Fruit fly (Drosophila melanogaster) whole organism, embryonic: Measurements from ENCODE around the gene DCP2.

ENCODE experiments used
- Adf1 ChIP-seq: fragments of 200-800 bp; sonication (Bioruptor generic); IDR thresholded peaks from 2 replicates; pipeline ENCODE4 v1.3.6; 2022; ENCODE audit warnings: missing biosample characterization, missing genetic modification characterization
- Bgb ChIP-seq: fragments of 200-800 bp; sonication (Bioruptor generic); IDR thresholded peaks from 2 replicates; pipeline ENCODE4 v1.3.6; 2022; ENCODE audit warnings: missing biosample characterization, missing genetic modification characterization; ENCODE audit not compliant: partially characterized antibody
- CG1024 ChIP-seq: fragments of 200-800 bp; sonication (Bioruptor generic); IDR thresholded peaks from 2 replicates; pipeline ENCODE4 v1.3.6; 2022; ENCODE audit warnings: missing biosample characterization, missing genetic modification characterization
- CG11085 ChIP-seq: fragments of 200-800 bp; sonication (Bioruptor generic); IDR thresholded peaks from 2 replicates; pipeline ENCODE4 v1.3.6; 2022; ENCODE audit warnings: missing biosample characterization, missing genetic modification characterization
- CG12104 ChIP-seq: fragments of 200-800 bp; sonication (Bioruptor generic); optimal IDR thresholded peaks from 3 replicates; lab custom pipeline; 2016; ENCODE audit warnings: missing biosample characterization, missing genetic modification characterization
- CG13424 ChIP-seq: fragments of 200-800 bp; sonication (Bioruptor generic); optimal IDR thresholded peaks from 2 replicates; lab custom pipeline; 2019; ENCODE audit warnings: missing biosample characterization, mild to moderate bottlenecking, missing genetic modification characterization, moderate library complexity
- CG14860 ChIP-seq: fragments of 200-800 bp; sonication (Bioruptor generic); IDR thresholded peaks from 3 replicates; pipeline ENCODE4 v1.3.6; 2022; ENCODE audit warnings: missing biosample characterization, missing genetic modification characterization; ENCODE audit not compliant: partially characterized antibody
- CG15601 ChIP-seq: fragments of 200-800 bp; sonication (Bioruptor generic); optimal IDR thresholded peaks from 3 replicates; lab custom pipeline; 2019; ENCODE audit warnings: missing biosample characterization, mild to moderate bottlenecking, missing genetic modification characterization, moderate library complexity
- CG1603 ChIP-seq: fragments of 200-800 bp; sonication (Bioruptor generic); optimal IDR thresholded peaks from 2 replicates; lab custom pipeline; 2019; ENCODE audit warnings: missing biosample characterization, mild to moderate bottlenecking, missing genetic modification characterization, moderate library complexity
- CG17186 ChIP-seq: fragments of 200-800 bp; sonication (Bioruptor generic); optimal IDR thresholded peaks from 3 replicates; lab custom pipeline; 2017; ENCODE audit warnings: missing biosample characterization, missing genetic modification reagents, missing genetic modification characterization
- CG17802 ChIP-seq: fragments of 200-800 bp; sonication (Bioruptor generic); optimal IDR thresholded peaks from 2 replicates; lab custom pipeline; 2018; ENCODE audit warnings: missing biosample characterization, mild to moderate bottlenecking, missing genetic modification characterization, moderate library complexity
- CG1832 ChIP-seq: fragments of 200-800 bp; sonication (Bioruptor generic); optimal IDR thresholded peaks from 2 replicates; lab custom pipeline; 2017; ENCODE audit warnings: missing biosample characterization, mild to moderate bottlenecking, missing genetic modification characterization, inconsistent platforms
- CG2202 ChIP-seq: fragments of 200-800 bp; sonication (Bioruptor generic); optimal IDR thresholded peaks from 2 replicates; lab custom pipeline; 2018; ENCODE audit warnings: missing biosample characterization, mild to moderate bottlenecking, missing genetic modification characterization
- CG3281 ChIP-seq: fragments of 200-800 bp; sonication (Bioruptor generic); optimal IDR thresholded peaks from 3 replicates; lab custom pipeline; 2017; ENCODE audit warnings: missing biosample characterization, mild to moderate bottlenecking, missing genetic modification characterization
- CG34224 ChIP-seq: fragments of 200-800 bp; sonication (Bioruptor generic); IDR thresholded peaks from 3 replicates; pipeline ENCODE4 v1.3.6; 2022; ENCODE audit warnings: missing biosample characterization, missing genetic modification characterization; ENCODE audit not compliant: partially characterized antibody
- CG6813 ChIP-seq: fragments of 200-800 bp; sonication (Bioruptor generic); optimal IDR thresholded peaks from 2 replicates; lab custom pipeline; 2017; ENCODE audit warnings: missing biosample characterization, missing genetic modification characterization, mild to moderate bottlenecking, moderate library complexity, missing genetic modification reagents
- CG7928 ChIP-seq: fragments of 200-800 bp; sonication (Bioruptor generic); optimal IDR thresholded peaks from 2 replicates; lab custom pipeline; 2017; ENCODE audit warnings: missing biosample characterization, mild to moderate bottlenecking, missing genetic modification characterization
- CG7963 ChIP-seq: fragments of 200-800 bp; sonication (Bioruptor generic); IDR thresholded peaks from 3 replicates; pipeline ENCODE4 v1.3.6; 2022; ENCODE audit warnings: missing biosample characterization, missing genetic modification characterization; ENCODE audit not compliant: partially characterized antibody
- CG8290 ChIP-seq, 3 experiments: fragments of 200-800 bp; sonication (Bioruptor generic); optimal IDR thresholded peaks; 2 replicates each; lab custom pipeline; 2016 to 2019; ENCODE audit warnings: missing biosample characterization in 3 of 3, missing genetic modification characterization in 3 of 3, mild to moderate bottlenecking in 2 of 3, moderate library complexity in 1 of 3
- CG9437 ChIP-seq: fragments of 200-800 bp; sonication (Bioruptor generic); optimal IDR thresholded peaks from 2 replicates; lab custom pipeline; 2018; ENCODE audit warnings: missing biosample characterization, mild to moderate bottlenecking, missing genetic modification characterization
- Dp ChIP-seq: fragments of 200-800 bp; sonication (Bioruptor generic); optimal IDR thresholded peaks from 2 replicates; lab custom pipeline; 2018; ENCODE audit warnings: missing biosample characterization, mild to moderate bottlenecking, missing genetic modification characterization, moderate library complexity
- HHEX ChIP-seq: fragments of 200-800 bp; sonication (Bioruptor generic); optimal IDR thresholded peaks from 3 replicates; lab custom pipeline; 2017; ENCODE audit warnings: missing biosample characterization, mild to moderate bottlenecking, missing genetic modification characterization, missing genetic modification reagents
- Hsf ChIP-seq: fragments of 200-800 bp; sonication (Bioruptor generic); optimal IDR thresholded peaks from 3 replicates; lab custom pipeline; 2016; ENCODE audit warnings: missing biosample characterization, missing genetic modification characterization
- Med ChIP-seq: fragments of 200-800 bp; sonication (Bioruptor generic); peaks from one replicate; lab custom pipeline; 2016; ENCODE audit warnings: missing biosample characterization, missing genetic modification characterization, mild to moderate bottlenecking, inconsistent platforms, moderate library complexity
- Myb ChIP-seq: fragments of 200-800 bp; sonication (Bioruptor generic); optimal IDR thresholded peaks from 2 replicates; lab custom pipeline; 2016; ENCODE audit warnings: missing biosample characterization, missing genetic modification characterization
- Nf-YB ChIP-seq: fragments of 200-800 bp; sonication (Bioruptor generic); optimal IDR thresholded peaks from 3 replicates; lab custom pipeline; 2019; ENCODE audit warnings: missing biosample characterization, mild to moderate bottlenecking, missing genetic modification characterization, moderate library complexity
- Rfx ChIP-seq: fragments of 200-800 bp; sonication (Bioruptor generic); IDR thresholded peaks from 2 replicates; pipeline ENCODE4 v1.3.6; 2022; ENCODE audit warnings: missing biosample characterization, missing genetic modification characterization
- Rx ChIP-seq: fragments of 200-800 bp; sonication (Bioruptor generic); IDR thresholded peaks from 2 replicates; pipeline ENCODE4 v1.3.6; 2022; ENCODE audit warnings: missing biosample characterization, missing genetic modification characterization
- Stat92E ChIP-seq, 3 experiments: fragments of >200 bp in 2 of 3; fragments of 200-800 bp in 1 of 3; sonication (Bioruptor generic) in 1 of 3; optimal IDR thresholded peaks; 2 replicates each; lab custom pipeline; 2017 to 2019; ENCODE audit warnings: missing biosample characterization in 3 of 3, missing genetic modification characterization in 3 of 3, mild to moderate bottlenecking in 1 of 3, moderate library complexity in 1 of 3
- Xrp1 ChIP-seq: fragments of 200-800 bp; sonication (Bioruptor generic); IDR thresholded peaks from 2 replicates; pipeline ENCODE4 v1.3.6; 2022; ENCODE audit warnings: missing biosample characterization, missing genetic modification characterization
- chif ChIP-seq, 2 experiments: fragments of 200-800 bp; sonication (Bioruptor generic); optimal IDR thresholded peaks; 3 replicates each; lab custom pipeline; 2016; ENCODE audit warnings: missing biosample characterization in 2 of 2, missing genetic modification characterization in 2 of 2
- da ChIP-seq: fragments of 200-800 bp; sonication (Bioruptor generic); optimal IDR thresholded peaks from 2 replicates; lab custom pipeline; 2016; ENCODE audit warnings: missing biosample characterization, missing genetic modification characterization
- exex ChIP-seq: fragments of 200-800 bp; sonication (Bioruptor generic); optimal IDR thresholded peaks from 4 replicates; lab custom pipeline; 2018; ENCODE audit warnings: missing biosample characterization, mild to moderate bottlenecking, missing genetic modification characterization, moderate library complexity
- eyg ChIP-seq: fragments of 200-800 bp; sonication (Bioruptor generic); optimal IDR thresholded peaks from 3 replicates; lab custom pipeline; 2016; ENCODE audit warnings: missing biosample characterization, missing genetic modification characterization
- gce ChIP-seq: fragments of 200-800 bp; sonication (Bioruptor generic); IDR thresholded peaks from 3 replicates; pipeline ENCODE4 v1.3.6; 2022; ENCODE audit warnings: missing biosample characterization, missing genetic modification characterization
- gem ChIP-seq: fragments of 200-800 bp; sonication (Bioruptor generic); optimal IDR thresholded peaks from 2 replicates; lab custom pipeline; 2019; ENCODE audit warnings: missing biosample characterization, mild to moderate bottlenecking, missing genetic modification characterization, moderate library complexity
- hbn ChIP-seq: fragments of 200-800 bp; sonication (Bioruptor generic); IDR thresholded peaks from 2 replicates; pipeline ENCODE4 v1.3.6; 2022; ENCODE audit warnings: missing biosample characterization, missing genetic modification characterization; ENCODE audit not compliant: partially characterized antibody
- her ChIP-seq: fragments of 200-800 bp; sonication (Bioruptor generic); optimal IDR thresholded peaks from 2 replicates; lab custom pipeline; 2016; ENCODE audit warnings: missing biosample characterization, missing genetic modification characterization
- mam ChIP-seq: fragments of 200-800 bp; sonication (Bioruptor generic); optimal IDR thresholded peaks from 3 replicates; lab custom pipeline; 2016; ENCODE audit warnings: missing biosample characterization, missing genetic modification characterization
- nmo ChIP-seq: fragments of 200-800 bp; sonication (Bioruptor generic); optimal IDR thresholded peaks from 2 replicates; lab custom pipeline; 2018; ENCODE audit warnings: missing biosample characterization, mild to moderate bottlenecking, missing genetic modification characterization, moderate library complexity
- odd ChIP-seq: fragments of 200-800 bp; sonication (Bioruptor generic); optimal IDR thresholded peaks from 2 replicates; lab custom pipeline; 2017; ENCODE audit warnings: missing biosample characterization, mild to moderate bottlenecking, missing genetic modification characterization
- pita ChIP-seq: fragments of 200-800 bp; sonication (Bioruptor generic); optimal IDR thresholded peaks from 2 replicates; lab custom pipeline; 2017; ENCODE audit warnings: missing biosample characterization, mild to moderate bottlenecking, missing genetic modification characterization
- pum ChIP-seq: fragments of 200-800 bp; sonication (Bioruptor generic); optimal IDR thresholded peaks from 2 replicates; lab custom pipeline; 2016; ENCODE audit warnings: missing biosample characterization, missing genetic modification characterization
- row ChIP-seq: fragments of 200-800 bp; sonication (Bioruptor generic); IDR thresholded peaks from 3 replicates; pipeline ENCODE4 v1.3.6; 2022; ENCODE audit warnings: missing biosample characterization, missing genetic modification characterization
- sug ChIP-seq: fragments of 200-800 bp; optimal IDR thresholded peaks from 2 replicates; lab custom pipeline; 2019; ENCODE audit warnings: missing biosample characterization, mild to moderate bottlenecking, missing genetic modification characterization, moderate library complexity
- tll ChIP-seq, 2 experiments: fragments of 200-800 bp in 1 of 2; fragments of >200 bp in 1 of 2; sonication (Bioruptor generic) in 1 of 2; optimal IDR thresholded peaks; 2 replicates each; lab custom pipeline; 2017 to 2019; ENCODE audit warnings: missing biosample characterization in 2 of 2, missing genetic modification characterization in 2 of 2, mild to moderate bottlenecking in 1 of 2, moderate library complexity in 1 of 2
- tna ChIP-seq: fragments of 200-800 bp; sonication (Bioruptor generic); IDR thresholded peaks from 2 replicates; pipeline ENCODE4 v1.3.6; 2022; ENCODE audit warnings: missing biosample characterization, missing genetic modification characterization; ENCODE audit not compliant: partially characterized antibody
- trem ChIP-seq: fragments of 200-800 bp; optimal IDR thresholded peaks from 3 replicates; lab custom pipeline; 2019; ENCODE audit warnings: missing biosample characterization, mild to moderate bottlenecking, missing genetic modification characterization, moderate library complexity
- vnd ChIP-seq: fragments of 200-800 bp; sonication (Bioruptor generic); IDR thresholded peaks from 3 replicates; pipeline ENCODE4 v1.3.6; 2022; ENCODE audit warnings: missing biosample characterization, missing genetic modification characterization; ENCODE audit not compliant: partially characterized antibody

The DCP2 gene

DNA sequence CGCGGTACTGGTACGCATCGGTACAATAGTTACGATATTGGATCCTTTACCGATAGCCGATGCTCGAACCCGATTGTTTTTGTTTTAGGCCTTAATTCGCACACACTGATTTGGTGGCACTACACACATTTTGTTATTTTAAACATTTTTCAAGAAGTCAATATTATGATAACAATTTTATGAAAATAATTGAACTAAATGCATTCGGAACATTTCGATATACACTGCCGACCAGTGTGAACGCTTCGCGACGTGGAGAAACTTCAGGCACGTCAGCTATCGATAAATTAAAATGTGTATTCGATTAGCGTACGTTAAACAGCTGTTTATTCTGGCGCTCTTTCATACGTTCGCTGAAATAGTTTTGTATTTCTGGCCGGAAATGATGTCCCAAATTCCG lies 5.9 kb upstream of the DCP2 start, which contains the start of gene CG12713:
TSS of gene CG12713 (plus strand) at position 319 of the 400 bp plus-strand sequence.
- TF ChIP-seq CG17186 (GFP tag; lab: Kevin White, UChicago) (peak; percentile 76), CG1603 (tag; lab: Kevin White, UChicago) (peak; percentile 80), CG13424 (tag; lab: Kevin White, UChicago) (no peak), CG34224 (GFP tag; lab: Robert Waterston, UW) (peak; percentile 86), CG17802 (tag; lab: Kevin White, UChicago) (peak; percentile 93), Rx (GFP tag; lab: Robert Waterston, UW) (no peak), CG8290 (GFP tag; optimal IDR thresholded peaks at IDR 0.05; lab: Kevin White, UChicago) (peak; percentile 69), CG8290 (tag; optimal IDR thresholded peaks at IDR 0.05; lab: Kevin White, UChicago) (peak; percentile 45 to 65), da (GFP tag; lab: Kevin White, UChicago) (no peak), gce (GFP tag; lab: Robert Waterston, UW) (no peak), CG6813 (GFP tag; lab: Kevin White, UChicago) (no peak), CG14860 (GFP tag; lab: Robert Waterston, UW) (peak; percentile 90), CG11085 (GFP tag; lab: Robert Waterston, UW) (no peak), CG2202 (tag; lab: Kevin White, UChicago) (peak; percentile 24), Bgb (GFP tag; lab: Robert Waterston, UW) (peak; percentile 88), Nf-YB (GFP tag; lab: Kevin White, UChicago) (no peak), CG12104 (GFP tag; lab: Kevin White, UChicago) (no peak), sug (tag; lab: Kevin White, UChicago) (peak; percentile 7), Hsf (GFP tag; lab: Kevin White, UChicago) (peak; percentile 9), odd (GFP tag; lab: Kevin White, UChicago) (no peak), chif (GFP tag; optimal IDR thresholded peaks at IDR 0.05; lab: Kevin White, UChicago) (peak in 1 of 2 experiments; percentile 6), CG7963 (GFP tag; lab: Robert Waterston, UW) (peak; percentile 82), Myb (peak; percentile 74), Stat92E (GFP tag; optimal IDR thresholded peaks at IDR 0.05; lab: Kevin White, UChicago) (peak in 1 of 3 experiments; percentile 25), Dp (GFP tag; lab: Kevin White, UChicago) (peak; percentile 75), Adf1 (GFP tag; lab: Robert Waterston, UW) (no peak), CG7928 (GFP tag; lab: Kevin White, UChicago) (no peak), trem (peak; percentile 82), HHEX (no peak), Med (GFP tag; lab: Kevin White, UChicago) (peak; percentile 89), tna (GFP tag; lab: Robert Waterston, UW) (peak; percentile 74), Rfx (GFP tag; lab: Robert Waterston, UW) (no peak), Xrp1 (GFP tag; lab: Robert Waterston, UW) (no peak), vnd (GFP tag; lab: Robert Waterston, UW) (peak; percentile 78), hbn (GFP tag; lab: Robert Waterston, UW) (peak; percentile 76), row (GFP tag; lab: Robert Waterston, UW) (peak; percentile 78), pita (GFP tag; lab: Kevin White, UChicago) (peak; percentile 60), gem (tag; lab: Kevin White, UChicago) (peak; percentile 40), eyg (GFP tag; lab: Kevin White, UChicago) (no peak), mam (GFP tag; lab: Kevin White, UChicago) (peak; percentile 50), her (GFP tag; lab: Kevin White, UChicago) (peak; percentile 13), CG3281 (GFP tag; lab: Kevin White, UChicago) (no peak), pum (GFP tag; lab: Kevin White, UChicago) (no peak), exex (tag; lab: Kevin White, UChicago) (peak; percentile 9), CG1024 (GFP tag; lab: Robert Waterston, UW) (no peak), CG15601 (peak; percentile 20), tll (GFP tag; optimal IDR thresholded peaks at IDR 0.05; lab: Kevin White, UChicago) (peak in 1 of 2 experiments; percentile 46), CG9437 (GFP tag; lab: Kevin White, UChicago) (peak; percentile 89), CG1832 (no peak), nmo (GFP tag; lab: Kevin White, UChicago) (peak; percentile 64)
